Worm (Caenorhabditis elegans): Measurements from ENCODE around the gene K08E4.2.

DNA sequence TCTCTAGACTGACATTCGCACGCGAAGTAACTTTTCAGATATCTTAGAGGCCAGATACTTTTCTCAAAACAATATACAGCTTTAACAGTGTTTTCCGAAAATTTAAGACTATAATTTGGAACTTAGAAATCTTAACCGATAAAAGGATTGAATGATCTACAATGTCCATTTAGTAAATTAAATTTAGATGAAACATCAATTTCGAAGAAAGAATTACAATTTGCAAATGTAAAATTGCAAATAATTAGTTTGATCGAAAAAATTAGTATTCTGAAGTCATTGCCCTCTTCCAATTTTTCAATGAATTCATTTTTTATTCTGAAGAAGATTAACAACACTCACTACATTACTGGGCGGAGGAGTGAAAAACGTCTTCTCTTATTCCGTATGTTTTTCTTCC, 12.1 kb upstream of the K08E4.2 start, which contains the start of gene bath-37:
- TF ChIP-seq unc-55 (GFP tag; optimal IDR thresholded peaks at IDR 0.05), result peak; percentile 23
- no peak for TF ChIP-seq lsy-2 (tag; optimal IDR thresholded peaks at IDR 0.05)
- no peak for TF ChIP-seq fos-1 (tag; optimal IDR thresholded peaks at IDR 0.05)
- TF ChIP-seq ZK546.5 (tag; optimal IDR thresholded peaks at IDR 0.05), result no peak

All from whole organism, L2 larva.